Worm (Caenorhabditis elegans): ENCODE results near the gene fbxa-88.

- no peak for TF ChIP-seq egl-27 (tag; optimal IDR thresholded peaks at IDR 0.05)
- TF ChIP-seq Y55F3AM.14 (GFP tag; optimal IDR thresholded peaks at IDR 0.05) = no peak
- TF ChIP-seq lin-13 (GFP tag; optimal IDR thresholded peaks at IDR 0.05) = no peak
- TF ChIP-seq snpc-4 (tag; optimal IDR thresholded peaks at IDR 0.05) = no peak
- no peak for TF ChIP-seq ama-1 (optimal IDR thresholded peaks at IDR 0.05)
- no peak for TF ChIP-seq crh-2 (tag; optimal IDR thresholded peaks at IDR 0.05)
- no peak for TF ChIP-seq nhr-21 (tag; optimal IDR thresholded peaks at IDR 0.05)
Measured at ce11 chrV:16139529-16139928, 3.4 kb downstream of the fbxa-88 start, which contains the start of gene clc-11.
